8 worm cellular contexts compared by ENCODE assay signal in genomic region chrV:185694-186217, ce11.
A peak's percentile ranks its signal among the peaks of the same experiment; 100 is the strongest.
TF ChIP-seq lines count a peak whose summit lies in the region.

TSS of gene arid-1 (plus strand) at chrV:186167.

TF ChIP-seq in whole organism, L1 larva, 84 proteins besides CTCF, POLR2A, EP300 and RAD21 (continues in another document):
- TF ChIP-seq tbx-2 (tag; optimal IDR thresholded peaks at IDR 0.05; lab: Kevin White, UChicago) (peak; percentile 34), mdl-1 (tag; optimal IDR thresholded peaks at IDR 0.05; lab: Kevin White, UChicago) (peak in 1 of 2 experiments; percentile 41), zip-4 (GFP tag; optimal IDR thresholded peaks at IDR 0.05; lab: Kevin White, UChicago) (no peak), nhr-85 (tag; lab: Kevin White, UChicago) (no peak), nhr-20 (tag; optimal IDR thresholded peaks at IDR 0.05; lab: Kevin White, UChicago) (peak; percentile 35), pqm-1 (tag; optimal IDR thresholded peaks at IDR 0.05; lab: Kevin White, UChicago) (no peak), lsy-2 (tag; optimal IDR thresholded peaks at IDR 0.05; lab: Kevin White, UChicago) (peak; percentile 15 to 56), skn-1 (tag; optimal IDR thresholded peaks at IDR 0.05; lab: Kevin White, UChicago) (peak; percentile 58), nhr-77 (tag; optimal IDR thresholded peaks at IDR 0.05; lab: Kevin White, UChicago) (no peak), unc-130 (tag; optimal IDR thresholded peaks at IDR 0.05; lab: Kevin White, UChicago) (no peak), fkh-4 (tag; optimal IDR thresholded peaks at IDR 0.05; lab: Kevin White, UChicago; ENCODE audit: borderline replicate concordance) (no peak), snpc-4 (tag; optimal IDR thresholded peaks at IDR 0.05; lab: Kevin White, UChicago) (peak; percentile 18)

TF ChIP-seq in whole organism, L2 larva, 48 proteins besides CTCF, POLR2A, EP300 and RAD21 (continues in another document):
- TF ChIP-seq ZK546.5 (tag; optimal IDR thresholded peaks at IDR 0.05; lab: Kevin White, UChicago) (no peak), egl-27 (tag; optimal IDR thresholded peaks at IDR 0.05; lab: Kevin White, UChicago) (no peak), dmd-4 (tag; optimal IDR thresholded peaks at IDR 0.05; lab: Kevin White, UChicago) (no peak), nhr-25 (tag; optimal IDR thresholded peaks at IDR 0.05; lab: Kevin White, UChicago) (no peak), ztf-1 (GFP tag; conservative IDR thresholded peaks at IDR 0.05; lab: Robert Waterston, UW) (no peak), mbf-1 (tag; optimal IDR thresholded peaks at IDR 0.05; lab: Kevin White, UChicago) (no peak), mab-5 (tag; optimal IDR thresholded peaks at IDR 0.05; lab: Kevin White, UChicago) (no peak), lin-13 (GFP tag; optimal IDR thresholded peaks at IDR 0.05; lab: Kevin White, UChicago) (no peak), F13H6.1 (tag; optimal IDR thresholded peaks at IDR 0.05; lab: Kevin White, UChicago) (no peak), peb-1 (tag; optimal IDR thresholded peaks at IDR 0.05; lab: Kevin White, UChicago) (no peak), gmeb-1 (tag; optimal IDR thresholded peaks at IDR 0.05; lab: Kevin White, UChicago) (peak; percentile 33), lin-39 (tag; optimal IDR thresholded peaks at IDR 0.05; lab: Kevin White, UChicago) (no peak)

TF ChIP-seq in whole organism, L3 larva, 47 proteins besides CTCF, POLR2A, EP300 and RAD21 (continues in another document):
- no peak for TF ChIP-seq egl-5 (tag; optimal IDR thresholded peaks at IDR 0.05; lab: Kevin White, UChicago)
- no peak for TF ChIP-seq mml-1 (tag; optimal IDR thresholded peaks at IDR 0.05; lab: Kevin White, UChicago)
- TF ChIP-seq lin-15B (tag; optimal IDR thresholded peaks at IDR 0.05; lab: Kevin White, UChicago) = peak; percentile 43
- no peak for TF ChIP-seq nhr-12 (tag; optimal IDR thresholded peaks at IDR 0.05; lab: Kevin White, UChicago)
- TF ChIP-seq nhr-25 (tag; optimal IDR thresholded peaks at IDR 0.05; lab: Kevin White, UChicago) = peak; percentile 38
- no peak for TF ChIP-seq R02D3.7 (tag; optimal IDR thresholded peaks at IDR 0.05; lab: Kevin White, UChicago)
- TF ChIP-seq nfya-1 (tag; optimal IDR thresholded peaks at IDR 0.05; lab: Kevin White, UChicago; ENCODE audit: insufficient read depth) = peak; percentile 77
- peak; percentile 43 for TF ChIP-seq nhr-23 (tag; optimal IDR thresholded peaks at IDR 0.05; lab: Kevin White, UChicago)
- TF ChIP-seq hmg-11 (tag; optimal IDR thresholded peaks at IDR 0.05; lab: Kevin White, UChicago) = peak; percentile 68
- no peak for TF ChIP-seq sea-2 (GFP tag; optimal IDR thresholded peaks at IDR 0.05; lab: Kevin White, UChicago)
- peak; percentile 63 for TF ChIP-seq lin-39 (tag; optimal IDR thresholded peaks at IDR 0.05; lab: Kevin White, UChicago)
- TF ChIP-seq ztf-11 (tag; optimal IDR thresholded peaks at IDR 0.05; lab: Kevin White, UChicago) = no peak

TF ChIP-seq in whole organism, L4 larva, 104 proteins besides CTCF, POLR2A, EP300 and RAD21 (continues in another document):
- TF ChIP-seq aha-1 (tag; lab: Kevin White, UChicago) (peak; percentile 55), fkh-10 (GFP tag; optimal IDR thresholded peaks at IDR 0.05; lab: Kevin White, UChicago) (peak; percentile 39), F49E8.2 (tag; optimal IDR thresholded peaks at IDR 0.05; lab: Kevin White, UChicago; ENCODE audit: borderline replicate concordance) (peak; percentile 23), nhr-6 (tag; optimal IDR thresholded peaks at IDR 0.05; lab: Kevin White, UChicago) (no peak), saeg-2 (GFP tag; IDR thresholded peaks at IDR 0.05; lab: Robert Waterston, UW) (no peak), Y48G9A.11 (GFP tag; IDR thresholded peaks at IDR 0.05; lab: Robert Waterston, UW) (0 out of 2 replicates have a peak, but pooled peaks have one; percentile 17), unc-62 (GFP tag; optimal IDR thresholded peaks at IDR 0.05 in 1 of 2; lab: Kevin White, UChicago) (peak in 1 of 2 experiments; percentile 45), unc-62 (tag; optimal IDR thresholded peaks at IDR 0.05; lab: Kevin White, UChicago) (no peak), egl-27 (tag; optimal IDR thresholded peaks at IDR 0.05; lab: Kevin White, UChicago) (no peak), unc-130 (GFP tag; optimal IDR thresholded peaks at IDR 0.05; lab: Kevin White, UChicago) (peak; percentile 62), madf-9 (GFP tag; conservative IDR thresholded peaks at IDR 0.05; lab: Robert Waterston, UW) (no peak)

TF ChIP-seq in whole organism, early embryonic, 17 proteins besides CTCF, POLR2A, EP300 and RAD21:
- peak; percentile 17 for TF ChIP-seq F13C5.2 (tag; optimal IDR thresholded peaks at IDR 0.05; lab: Kevin White, UChicago)
- TF ChIP-seq aly-1 (tag; optimal IDR thresholded peaks at IDR 0.05; lab: Kevin White, UChicago) = no peak
- no peak for TF ChIP-seq ceh-36 (tag; optimal IDR thresholded peaks at IDR 0.05; lab: Kevin White, UChicago)
- no peak for TF ChIP-seq ets-7 (tag; optimal IDR thresholded peaks at IDR 0.05; lab: Kevin White, UChicago)

TF ChIP-seq in whole organism, late embryonic, 69 proteins besides CTCF, POLR2A, EP300 and RAD21 (continues in another document):
- no peak for TF ChIP-seq fkh-10 (GFP tag; optimal IDR thresholded peaks at IDR 0.05; lab: Kevin White, UChicago)
- TF ChIP-seq sdc-2 (tag; optimal IDR thresholded peaks at IDR 0.05; lab: Kevin White, UChicago) = no peak
- no peak for TF ChIP-seq ceh-9 (tag; optimal IDR thresholded peaks at IDR 0.05; lab: Kevin White, UChicago)
- no peak for TF ChIP-seq unc-86 (tag; optimal IDR thresholded peaks at IDR 0.05; lab: Kevin White, UChicago)
- no peak for TF ChIP-seq tbx-7 (tag; optimal IDR thresholded peaks at IDR 0.05; lab: Kevin White, UChicago)
- no peak for TF ChIP-seq unc-55 (GFP tag; optimal IDR thresholded peaks at IDR 0.05; lab: Kevin White, UChicago)
- TF ChIP-seq madf-2 (tag; optimal IDR thresholded peaks at IDR 0.05; lab: Kevin White, UChicago) = no peak
- no peak for TF ChIP-seq fax-1 (tag; optimal IDR thresholded peaks at IDR 0.05; lab: Kevin White, UChicago)
- peak; percentile 43 for TF ChIP-seq nfya-1 (tag; optimal IDR thresholded peaks at IDR 0.05; lab: Kevin White, UChicago)
- no peak for TF ChIP-seq ceh-45 (GFP tag; IDR thresholded peaks at IDR 0.05; lab: Robert Waterston, UW)
- no peak for TF ChIP-seq T23F11.4 (GFP tag; optimal IDR thresholded peaks at IDR 0.05; lab: Kevin White, UChicago)
- TF ChIP-seq pat-9 (tag; optimal IDR thresholded peaks at IDR 0.05; lab: Kevin White, UChicago) = no peak
- TF ChIP-seq eyg-1 (tag; optimal IDR thresholded peaks at IDR 0.05; lab: Kevin White, UChicago) = no peak
- peak; percentile 19 for TF ChIP-seq ceh-31 (tag; optimal IDR thresholded peaks at IDR 0.05; lab: Kevin White, UChicago)
- TF ChIP-seq rnt-1 (tag; optimal IDR thresholded peaks at IDR 0.05; lab: Kevin White, UChicago) = peak; percentile 3
- no peak for TF ChIP-seq pha-4 (tag; optimal IDR thresholded peaks at IDR 0.05; lab: Kevin White, UChicago)
- peak; percentile 3 for TF ChIP-seq elt-2 (tag; optimal IDR thresholded peaks at IDR 0.05; lab: Kevin White, UChicago)

TF ChIP-seq in whole organism, mixed stage, embryonic, 35 proteins besides CTCF, POLR2A, EP300 and RAD21:
- TF ChIP-seq elt-3 (tag; optimal IDR thresholded peaks at IDR 0.05; lab: Kevin White, UChicago) (no peak), pha-4 (tag; optimal IDR thresholded peaks at IDR 0.05; lab: Kevin White, UChicago) (peak; percentile 43), mls-2 (tag; optimal IDR thresholded peaks at IDR 0.05; lab: Kevin White, UChicago) (no peak), hlh-1 (tag; optimal IDR thresholded peaks at IDR 0.05; lab: Kevin White, UChicago) (no peak), zip-8 (tag; optimal IDR thresholded peaks at IDR 0.05; lab: Kevin White, UChicago) (no peak), mep-1 (tag; optimal IDR thresholded peaks at IDR 0.05; lab: Kevin White, UChicago) (peak; percentile 50), nhr-28 (tag; optimal IDR thresholded peaks at IDR 0.05; lab: Kevin White, UChicago) (no peak), lin-13 (tag; optimal IDR thresholded peaks at IDR 0.05; lab: Kevin White, UChicago) (no peak), ham-2 (GFP tag; optimal IDR thresholded peaks at IDR 0.05; lab: Kevin White, UChicago) (peak; percentile 2), ces-1 (GFP tag; optimal IDR thresholded peaks at IDR 0.05; lab: Kevin White, UChicago) (peak; percentile 7), flh-1 (GFP tag; optimal IDR thresholded peaks at IDR 0.05; lab: Kevin White, UChicago) (no peak), ceh-83 (GFP tag; optimal IDR thresholded peaks at IDR 0.05; lab: Kevin White, UChicago) (no peak)

TF ChIP-seq in whole organism, young adult, 124 proteins besides CTCF, POLR2A, EP300 and RAD21 (continues in another document):
- TF ChIP-seq C17E4.6 (GFP tag; IDR thresholded peaks at IDR 0.05; lab: Robert Waterston, UW) = no peak
- peak; percentile 38 for TF ChIP-seq snpc-1.1 (tag; optimal IDR thresholded peaks at IDR 0.05; lab: Kevin White, UChicago; ENCODE audit: insufficient read depth)
- peak; percentile 11 for TF ChIP-seq unc-130 (GFP tag; optimal IDR thresholded peaks at IDR 0.05; lab: Kevin White, UChicago)
- TF ChIP-seq mel-28 (tag; optimal IDR thresholded peaks at IDR 0.05; lab: Kevin White, UChicago; ENCODE audit: borderline replicate concordance) = no peak
- TF ChIP-seq dpff-1 (tag; optimal IDR thresholded peaks at IDR 0.05; lab: Kevin White, UChicago) = no peak
- TF ChIP-seq cebp-1 (GFP tag; IDR thresholded peaks at IDR 0.05; lab: Robert Waterston, UW) = no peak
- no peak for TF ChIP-seq cebp-1 (tag; optimal IDR thresholded peaks at IDR 0.05; lab: Kevin White, UChicago)
- no peak for TF ChIP-seq somi-1 (GFP tag; optimal IDR thresholded peaks at IDR 0.05; lab: Kevin White, UChicago)
- no peak for TF ChIP-seq zfh-2 (GFP tag; conservative IDR thresholded peaks at IDR 0.05; lab: Robert Waterston, UW)
- peak; percentile 37 for TF ChIP-seq tbp1 (GFP tag; optimal IDR thresholded peaks at IDR 0.05; lab: Kevin White, UChicago)
- no peak for TF ChIP-seq lin-26 (GFP tag; IDR thresholded peaks at IDR 0.05; lab: Robert Waterston, UW)
- no peak for TF ChIP-seq akir-1 (GFP tag; optimal IDR thresholded peaks at IDR 0.05; lab: Kevin White, UChicago)
- no peak for TF ChIP-seq lag-1 (GFP tag; IDR thresholded peaks at IDR 0.05; lab: Robert Waterston, UW)
- no peak for TF ChIP-seq sdz-38 (tag; optimal IDR thresholded peaks at IDR 0.05; lab: Kevin White, UChicago)
- TF ChIP-seq ztf-26 (tag; optimal IDR thresholded peaks at IDR 0.05; lab: Kevin White, UChicago) = no peak
- no peak for TF ChIP-seq unc-62 (GFP tag; optimal IDR thresholded peaks at IDR 0.05; lab: Kevin White, UChicago)
- no peak for TF ChIP-seq pha-4 (tag; optimal IDR thresholded peaks at IDR 0.05; lab: Kevin White, UChicago)
- no peak for TF ChIP-seq F10E7.11 (tag; optimal IDR thresholded peaks at IDR 0.05; lab: Kevin White, UChicago)
- TF ChIP-seq F23B12.7 (tag; optimal IDR thresholded peaks at IDR 0.05; lab: Kevin White, UChicago; ENCODE audit: insufficient read depth) = no peak
- peak; percentile 62 for TF ChIP-seq F33H1.4 (GFP tag; IDR thresholded peaks at IDR 0.05; lab: Robert Waterston, UW)
- no peak for TF ChIP-seq ceh-27 (GFP tag; optimal IDR thresholded peaks at IDR 0.05; lab: Kevin White, UChicago)
- no peak for TF ChIP-seq nhr-90 (tag; optimal IDR thresholded peaks at IDR 0.05; lab: Kevin White, UChicago)
- TF ChIP-seq dpl-1 (GFP tag; optimal IDR thresholded peaks at IDR 0.05; lab: Kevin White, UChicago) = peak; percentile 54
